Worm (Caenorhabditis elegans) whole organism, mixed stage, embryonic: ENCODE data around the gene rskd-1.
A peak's percentile ranks its signal among the peaks of the same experiment; 100 is the strongest.

ENCODE experiments used
- M03D4.4 ChIP-seq: sonication (generic microtip); optimal IDR thresholded peaks from 2 replicates; lab custom pipeline; 2017; ENCODE audit warnings: mild to moderate bottlenecking, missing genetic modification characterization, missing compliant biosample characterization
- bed-3 ChIP-seq: fragments of 200-800 bp; sonication (Bioruptor generic); optimal IDR thresholded peaks from 3 replicates; lab custom pipeline; 2018; ENCODE audit warnings: mild to moderate bottlenecking, missing genetic modification characterization, moderate library complexity, missing compliant biosample characterization
- blmp-1 ChIP-seq: fragments of 150-350 bp; optimal IDR thresholded peaks from 2 replicates; lab custom pipeline; 2014; ENCODE audit warnings: missing biosample characterization, missing genetic modification characterization
- ceh-39 ChIP-seq: fragments of 150-350 bp; optimal IDR thresholded peaks from 2 replicates; lab custom pipeline; 2014; ENCODE audit warnings: missing biosample characterization, missing genetic modification characterization
- ceh-43 ChIP-seq: fragments of 200-800 bp; sonication (Bioruptor generic); optimal IDR thresholded peaks from 2 replicates; lab custom pipeline; 2018; ENCODE audit warnings: mild to moderate bottlenecking, missing genetic modification characterization, moderate library complexity, missing compliant biosample characterization
- ceh-83 ChIP-seq: fragments of 200-800 bp; sonication (Bioruptor generic); optimal IDR thresholded peaks from 2 replicates; lab custom pipeline; 2018; ENCODE audit warnings: mild to moderate bottlenecking, missing genetic modification characterization, missing compliant biosample characterization
- ces-1 ChIP-seq: fragments of 150-350 bp; optimal IDR thresholded peaks from 2 replicates; lab custom pipeline; 2014; ENCODE audit warnings: missing biosample characterization, missing genetic modification reagents, missing genetic modification characterization
- cnd-1 ChIP-seq: fragments of 200-800 bp; sonication (Bioruptor generic); optimal IDR thresholded peaks from 2 replicates; lab custom pipeline; 2018; ENCODE audit warnings: mild to moderate bottlenecking, missing genetic modification characterization, missing compliant biosample characterization
- drap-1 ChIP-seq: fragments of 200-800 bp; sonication (Bioruptor generic); optimal IDR thresholded peaks from 3 replicates; lab custom pipeline; 2018; ENCODE audit warnings: mild to moderate bottlenecking, missing genetic modification characterization, missing compliant biosample characterization
- elt-1 ChIP-seq: sonication (generic microtip); optimal IDR thresholded peaks from 2 replicates; lab custom pipeline; 2017; ENCODE audit warnings: missing genetic modification characterization, mild to moderate bottlenecking, missing compliant biosample characterization, antibody characterized with exemption, moderate library complexity, borderline replicate concordance; ENCODE audit not compliant: insufficient read depth
- elt-3 ChIP-seq: fragments of 150-350 bp; optimal IDR thresholded peaks from 2 replicates; lab custom pipeline; 2014; ENCODE audit warnings: missing biosample characterization, missing genetic modification characterization
- flh-1 ChIP-seq: fragments of 200-800 bp; sonication (Bioruptor generic); optimal IDR thresholded peaks from 2 replicates; lab custom pipeline; 2018; ENCODE audit warnings: mild to moderate bottlenecking, missing genetic modification characterization, moderate library complexity, missing compliant biosample characterization
- ham-2 ChIP-seq: fragments of 200-800 bp; sonication (Bioruptor generic); optimal IDR thresholded peaks from 2 replicates; lab custom pipeline; 2018; ENCODE audit warnings: mild to moderate bottlenecking, missing genetic modification characterization, missing compliant biosample characterization
- hlh-1 ChIP-seq: fragments of 150-350 bp; optimal IDR thresholded peaks from 2 replicates; lab custom pipeline; 2014; ENCODE audit warnings: missing biosample characterization, missing genetic modification reagents, missing genetic modification characterization
- lin-13 ChIP-seq: fragments of 150-350 bp; optimal IDR thresholded peaks from 2 replicates; lab custom pipeline; 2014; ENCODE audit warnings: missing biosample characterization, missing genetic modification characterization
- lin-32 ChIP-seq: fragments of 200-800 bp; sonication (Bioruptor generic); optimal IDR thresholded peaks from 2 replicates; lab custom pipeline; 2018; ENCODE audit warnings: mild to moderate bottlenecking, missing genetic modification characterization, missing compliant biosample characterization
- lsy-2 ChIP-seq: fragments of 150-350 bp; optimal IDR thresholded peaks from 2 replicates; lab custom pipeline; 2014; ENCODE audit warnings: missing biosample characterization, missing genetic modification characterization
- mab-5 ChIP-seq: fragments of 150-350 bp; optimal IDR thresholded peaks from 2 replicates; lab custom pipeline; 2014; ENCODE audit warnings: missing biosample characterization, missing genetic modification characterization
- mep-1 ChIP-seq: fragments of 150-350 bp; optimal IDR thresholded peaks from 2 replicates; lab custom pipeline; 2017; ENCODE audit warnings: missing biosample characterization, missing genetic modification reagents, missing genetic modification characterization, inconsistent platforms
- mls-2 ChIP-seq: sonication (generic microtip); optimal IDR thresholded peaks from 2 replicates; lab custom pipeline; 2016; ENCODE audit warnings: mild to moderate bottlenecking, missing genetic modification characterization, moderate library complexity, missing compliant biosample characterization
- nhr-12 ChIP-seq: fragments of 150-350 bp; optimal IDR thresholded peaks from 2 replicates; lab custom pipeline; 2014; ENCODE audit warnings: missing biosample characterization, missing genetic modification characterization
- nhr-2 ChIP-seq: fragments of 150-350 bp; optimal IDR thresholded peaks from 2 replicates; lab custom pipeline; 2014; ENCODE audit warnings: missing biosample characterization, missing genetic modification characterization
- nhr-237 ChIP-seq: fragments of 150-350 bp; optimal IDR thresholded peaks from 2 replicates; lab custom pipeline; 2014; ENCODE audit warnings: missing biosample characterization, missing genetic modification characterization
- nhr-28 ChIP-seq: fragments of 150-350 bp; optimal IDR thresholded peaks from 2 replicates; lab custom pipeline; 2014; ENCODE audit warnings: missing biosample characterization, missing genetic modification characterization
- nhr-76 ChIP-seq: sonication (generic microtip); optimal IDR thresholded peaks from 2 replicates; lab custom pipeline; 2017; ENCODE audit warnings: missing biosample characterization, missing genetic modification characterization
- pha-4 ChIP-seq: fragments of 150-350 bp; optimal IDR thresholded peaks from 2 replicates; lab custom pipeline; 2018; ENCODE audit warnings: missing biosample characterization, missing genetic modification reagents, missing genetic modification characterization
- sem-2 ChIP-seq: fragments of 200-800 bp; sonication (Bioruptor generic); optimal IDR thresholded peaks from 2 replicates; lab custom pipeline; 2018; ENCODE audit warnings: mild to moderate bottlenecking, missing genetic modification characterization, missing compliant biosample characterization
- snpc-4 ChIP-seq: fragments of 150-350 bp; optimal IDR thresholded peaks from 2 replicates; lab custom pipeline; 2014; ENCODE audit warnings: missing biosample characterization, missing genetic modification characterization
- sptf-1 ChIP-seq: sonication (generic microtip); optimal IDR thresholded peaks from 2 replicates; lab custom pipeline; 2017; ENCODE audit warnings: mild to moderate bottlenecking, missing genetic modification characterization, moderate library complexity, missing compliant biosample characterization
- tbx-8 ChIP-seq: fragments of 200-800 bp; sonication (Bioruptor generic); optimal IDR thresholded peaks from 2 replicates; lab custom pipeline; 2018; ENCODE audit warnings: mild to moderate bottlenecking, missing genetic modification characterization, moderate library complexity, missing compliant biosample characterization
- unc-120 ChIP-seq: sonication (generic microtip); optimal IDR thresholded peaks from 2 replicates; lab custom pipeline; 2017; ENCODE audit warnings: missing genetic modification characterization, missing compliant biosample characterization; ENCODE audit not compliant: poor library complexity, severe bottlenecking
- unc-39 ChIP-seq: fragments of 150-350 bp; optimal IDR thresholded peaks from 2 replicates; lab custom pipeline; 2014; ENCODE audit warnings: missing biosample characterization, missing genetic modification characterization
- unc-62 ChIP-seq: fragments of 150-350 bp; optimal IDR thresholded peaks from 2 replicates; lab custom pipeline; 2014; ENCODE audit warnings: missing biosample characterization, missing genetic modification reagents, missing genetic modification characterization
- zip-8 ChIP-seq: fragments of 150-350 bp; optimal IDR thresholded peaks from 2 replicates; lab custom pipeline; 2014; ENCODE audit warnings: missing biosample characterization, missing genetic modification characterization
- ztf-11 ChIP-seq: fragments of 150-350 bp; optimal IDR thresholded peaks from 2 replicates; lab custom pipeline; 2014; ENCODE audit warnings: missing biosample characterization, missing genetic modification characterization

rskd-1 gene

DNA sequence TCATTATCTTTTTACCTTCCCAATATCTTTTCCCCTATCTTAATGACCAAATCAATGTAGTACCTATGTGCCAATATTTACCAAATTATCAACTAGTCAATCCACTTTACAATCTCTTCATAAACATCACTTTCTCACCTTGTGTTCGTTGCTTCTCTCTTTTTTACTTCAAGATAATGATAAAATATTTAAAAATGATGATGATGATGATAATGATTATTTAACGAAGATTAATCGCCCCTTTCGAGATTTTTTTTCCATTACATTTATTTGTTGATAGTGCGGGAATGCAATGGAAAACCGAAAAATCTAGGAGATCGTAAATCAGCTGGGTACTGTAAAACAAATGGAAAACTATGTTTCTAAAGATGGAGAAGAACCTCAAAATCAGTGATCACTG, 5.7 kb upstream of the rskd-1 start:
- TF ChIP-seq ces-1 (GFP tag; lab: Kevin White, UChicago) (no peak), lin-32 (GFP tag; lab: Kevin White, UChicago) (no peak), nhr-237 (tag; lab: Kevin White, UChicago) (no peak), lsy-2 (no peak), mab-5 (tag; lab: Kevin White, UChicago) (no peak), elt-3 (tag; lab: Kevin White, UChicago) (no peak), nhr-12 (no peak), unc-120 (no peak), sptf-1 (tag; lab: Kevin White, UChicago) (no peak), mep-1 (no peak), ceh-43 (GFP tag; lab: Kevin White, UChicago) (no peak), tbx-8 (GFP tag; lab: Kevin White, UChicago) (no peak), elt-1 (tag; lab: Kevin White, UChicago) (no peak), nhr-76 (no peak), ceh-83 (no peak), M03D4.4 (tag; lab: Kevin White, UChicago) (no peak), nhr-28 (no peak)

DNA sequence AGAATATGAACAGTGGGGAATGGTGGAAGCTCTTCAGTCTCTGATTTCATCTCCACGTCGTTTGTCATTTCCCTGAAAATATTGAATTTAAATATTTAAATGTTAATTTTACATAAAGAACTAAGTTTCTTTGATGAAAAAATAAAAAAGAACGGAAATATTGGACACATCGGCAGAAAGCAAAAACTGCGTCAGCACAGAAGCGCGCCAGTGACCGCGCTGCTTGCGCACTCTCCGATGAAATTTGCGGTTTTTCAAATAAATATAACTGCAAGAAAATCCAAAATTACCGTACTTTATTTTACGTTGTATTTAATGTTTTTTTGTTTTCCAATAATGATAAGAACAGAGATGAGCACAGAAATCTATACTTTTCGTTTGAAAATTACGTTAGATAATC, 3.2 kb upstream of the rskd-1 start, which contains the start of the genes srpa-68 and srh-16:
srpa-68 (minus strand) TSS at position 72 of the 400 bp plus-strand sequence.
srh-16 (plus strand) TSS at position 275 of the 400 bp plus-strand sequence.
- TF ChIP-seq sem-2 (GFP tag; lab: Kevin White, UChicago) (no peak), lsy-2 (peak; percentile 87), flh-1 (no peak), drap-1 (peak; percentile 76), nhr-76 (no peak), unc-120 (peak; percentile 23), elt-3 (tag; lab: Kevin White, UChicago) (no peak), ces-1 (GFP tag; lab: Kevin White, UChicago) (peak; percentile 24), nhr-237 (tag; lab: Kevin White, UChicago) (peak; percentile 64), nhr-28 (no peak), mls-2 (tag; lab: Kevin White, UChicago) (peak; percentile 38), mep-1 (peak; percentile 94), pha-4 (tag; lab: Kevin White, UChicago) (peak; percentile 74), cnd-1 (peak; percentile 73), tbx-8 (GFP tag; lab: Kevin White, UChicago) (no peak), mab-5 (tag; lab: Kevin White, UChicago) (no peak), lin-13 (tag; lab: Kevin White, UChicago) (peak; percentile 82), blmp-1 (tag; lab: Kevin White, UChicago) (no peak), ztf-11 (no peak), ceh-83 (peak; percentile 60), bed-3 (peak; percentile 39), nhr-2 (tag; lab: Kevin White, UChicago) (no peak), nhr-12 (no peak), elt-1 (tag; lab: Kevin White, UChicago) (no peak), unc-39 (tag; lab: Kevin White, UChicago) (no peak), ceh-43 (GFP tag; lab: Kevin White, UChicago) (peak; percentile 64), unc-62 (peak; percentile 29), zip-8 (tag; lab: Kevin White, UChicago) (no peak), M03D4.4 (tag; lab: Kevin White, UChicago) (peak; percentile 81), lin-32 (GFP tag; lab: Kevin White, UChicago) (no peak), ham-2 (GFP tag; lab: Kevin White, UChicago) (no peak), snpc-4 (no peak), sptf-1 (tag; lab: Kevin White, UChicago) (peak; percentile 88), ceh-39 (tag; lab: Kevin White, UChicago) (peak; percentile 73), hlh-1 (tag; lab: Kevin White, UChicago) (peak; percentile 38)

DNA sequence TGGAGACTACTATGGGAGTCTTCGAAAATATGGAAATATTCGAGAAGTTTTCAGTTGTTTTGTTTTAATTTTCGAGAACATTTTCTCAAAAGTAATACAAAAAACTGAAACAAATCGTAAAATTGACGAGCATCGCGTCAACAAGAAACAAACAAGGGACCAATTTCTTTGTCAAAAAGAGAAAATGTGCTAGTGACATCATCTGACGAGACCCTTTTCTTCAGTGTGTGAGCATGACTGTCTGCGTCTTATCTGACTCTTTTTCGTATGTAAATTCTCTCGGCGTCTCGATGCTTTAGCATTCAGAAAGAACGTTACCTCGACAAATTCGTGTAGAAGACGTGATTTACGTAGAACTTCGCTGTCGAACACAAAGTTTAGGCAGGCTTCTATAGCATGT, 748 bp downstream of the rskd-1 start:
- peak; percentile 13 for TF ChIP-seq unc-62
- no peak for TF ChIP-seq ham-2 (GFP tag; lab: Kevin White, UChicago)
- no peak for TF ChIP-seq lin-13 (tag; lab: Kevin White, UChicago)
- TF ChIP-seq mep-1: no peak
- no peak for TF ChIP-seq tbx-8 (GFP tag; lab: Kevin White, UChicago)

DNA sequence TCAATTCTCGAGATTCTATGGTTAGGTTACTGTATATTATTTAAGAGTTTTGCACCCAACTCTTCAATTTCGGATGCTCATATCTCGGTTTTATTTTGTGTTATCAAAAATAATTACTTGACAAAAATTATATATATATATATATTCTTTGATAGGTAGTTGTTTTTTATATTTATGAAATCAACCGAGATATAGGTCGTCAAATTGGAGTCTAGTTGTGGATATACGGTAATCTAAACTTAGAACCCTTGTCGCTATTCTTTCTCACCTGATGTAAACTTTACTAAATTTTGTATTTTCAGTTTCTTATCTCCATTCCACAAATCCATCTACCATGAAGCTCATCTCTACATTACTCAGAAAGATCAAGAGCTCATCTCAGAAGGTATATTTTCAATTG, 5.2 kb downstream of the rskd-1 start, which contains the start of gene F55C5.10:
F55C5.10 (plus strand) TSS at position 301 of the 400 bp plus-strand sequence.
- no peak for TF ChIP-seq bed-3
- no peak for TF ChIP-seq nhr-2 (tag; lab: Kevin White, UChicago)
- no peak for TF ChIP-seq nhr-28
- TF ChIP-seq lin-32 (GFP tag; lab: Kevin White, UChicago): no peak
